Worm (Caenorhabditis elegans) whole organism, dauer: Measurements from ENCODE around the gene spe-6.

Experiments
- unc-62 ChIP-seq: sonication (generic microtip); optimal IDR thresholded peaks from 2 replicates; lab custom pipeline; 2017; ENCODE audit warnings: missing biosample characterization, missing genetic modification reagents, missing genetic modification characterization

The spe-6 gene

ce11 chrIII:11478468-11479363 lies 26.6 kb upstream of the spe-6 start:
- no peak for TF ChIP-seq unc-62 (GFP tag; lab: Kevin White, UChicago)

ce11 chrIII:11481309-11481845 lies 23.9 kb upstream of the spe-6 start:
- no peak for TF ChIP-seq unc-62 (GFP tag; lab: Kevin White, UChicago)

ce11 chrIII:11484139-11484590 lies 21.1 kb upstream of the spe-6 start, which contains the start of gene fbxa-220:
Gene fbxa-220 (minus strand): TSS chrIII:11484189.
- TF ChIP-seq unc-62 (GFP tag; lab: Kevin White, UChicago): no peak

ce11 chrIII:11487245-11487644 lies 18.0 kb upstream of the spe-6 start, which contains the start of gene popl-5:
Gene popl-5 (minus strand): TSS chrIII:11487345.
- no peak for TF ChIP-seq unc-62 (GFP tag; lab: Kevin White, UChicago)

- TF ChIP-seq unc-62 (GFP tag; lab: Kevin White, UChicago): no peak
Observed at ce11 chrIII:11488662-11489349, 16.5 kb upstream of the spe-6 start.

ce11 chrIII:11489601-11490000 lies 15.7 kb upstream of the spe-6 start:
- no peak for TF ChIP-seq unc-62 (GFP tag; lab: Kevin White, UChicago)

ce11 chrIII:11490221-11490620 lies 15.1 kb upstream of the spe-6 start:
- no peak for TF ChIP-seq unc-62 (GFP tag; lab: Kevin White, UChicago)

ce11 chrIII:11492489-11492888 lies 12.8 kb upstream of the spe-6 start:
- no peak for TF ChIP-seq unc-62 (GFP tag; lab: Kevin White, UChicago)

- TF ChIP-seq unc-62 (GFP tag; lab: Kevin White, UChicago): no peak
Observed at ce11 chrIII:11496496-11496895, 8.8 kb upstream of the spe-6 start, which contains the start of gene Y66D12A.24. Gene Y66D12A.24 (plus strand): TSS chrIII:11496865.

- TF ChIP-seq unc-62 (GFP tag; lab: Kevin White, UChicago): no peak
Observed at ce11 chrIII:11500647-11501046, 4.6 kb upstream of the spe-6 start, which contains the start of gene nars-2. Gene nars-2 (minus strand): TSS chrIII:11500747.

- no peak for TF ChIP-seq unc-62 (GFP tag; lab: Kevin White, UChicago)
Observed at ce11 chrIII:11502753-11503152, 2.5 kb upstream of the spe-6 start, which contains the start of gene tin-10. Gene tin-10 (minus strand): TSS chrIII:11502853.

- TF ChIP-seq unc-62 (GFP tag; lab: Kevin White, UChicago): no peak
Observed at ce11 chrIII:11505621-11506020, 333 bp downstream of the spe-6 start.

- no peak for TF ChIP-seq unc-62 (GFP tag; lab: Kevin White, UChicago)
Observed at ce11 chrIII:11508816-11509215, 3.5 kb downstream of the spe-6 start, which contains the start of gene Y66D12A.19. Gene Y66D12A.19 (plus strand): TSS chrIII:11509081.

- no peak for TF ChIP-seq unc-62 (GFP tag; lab: Kevin White, UChicago)
Observed at ce11 chrIII:11510120-11510519, 4.8 kb downstream of the spe-6 start.

- no peak for TF ChIP-seq unc-62 (GFP tag; lab: Kevin White, UChicago)
Observed at ce11 chrIII:11510826-11511225, 5.5 kb downstream of the spe-6 start.
